Worm (Caenorhabditis elegans) whole organism, late embryonic: ENCODE measurements around the gene srh-219.

Source experiments
- C08G9.2 ChIP-seq: sonication (generic microtip); optimal IDR thresholded peaks from 2 replicates; lab custom pipeline; 2016; ENCODE audit warnings: mild to moderate bottlenecking, missing genetic modification characterization, moderate library complexity, missing compliant biosample characterization
- C38D4.7 ChIP-seq: fragments of 200-800 bp; sonication (Bioruptor generic); optimal IDR thresholded peaks from 2 replicates; lab custom pipeline; 2018; ENCODE audit warnings: mild to moderate bottlenecking, missing genetic modification characterization, moderate library complexity, missing compliant biosample characterization
- F13H6.1 ChIP-seq: sonication (generic microtip); optimal IDR thresholded peaks from 2 replicates; lab custom pipeline; 2016; ENCODE audit warnings: missing genetic modification characterization, missing compliant biosample characterization
- K02D7.2 ChIP-seq: sonication (generic microtip); optimal IDR thresholded peaks from 2 replicates; lab custom pipeline; 2017; ENCODE audit warnings: mild to moderate bottlenecking, missing genetic modification characterization, missing compliant biosample characterization
- T23F11.4 ChIP-seq: fragments of 200-800 bp; sonication (Bioruptor generic); optimal IDR thresholded peaks from 2 replicates; lab custom pipeline; 2018; ENCODE audit warnings: mild to moderate bottlenecking, missing genetic modification characterization, missing compliant biosample characterization
- Y22D7AL.16 ChIP-seq: sonication (generic microtip); optimal IDR thresholded peaks from 2 replicates; lab custom pipeline; 2016; ENCODE audit warnings: missing genetic modification characterization, missing compliant biosample characterization
- ahr-1 ChIP-seq: sonication (generic microtip); optimal IDR thresholded peaks from 2 replicates; lab custom pipeline; 2016; ENCODE audit warnings: missing genetic modification characterization, missing compliant biosample characterization
- ceh-14 ChIP-seq: sonication (generic microtip); optimal IDR thresholded peaks from 2 replicates; lab custom pipeline; 2016; ENCODE audit warnings: missing genotype, missing genetic modification characterization, missing compliant biosample characterization
- ceh-18 ChIP-seq: sonication (generic microtip); optimal IDR thresholded peaks from 2 replicates; lab custom pipeline; 2016; ENCODE audit warnings: missing genetic modification characterization, missing compliant biosample characterization
- ceh-31 ChIP-seq: sonication (generic microtip); optimal IDR thresholded peaks from 2 replicates; lab custom pipeline; 2016; ENCODE audit warnings: missing genetic modification characterization, missing compliant biosample characterization
- ceh-34 ChIP-seq: sonication (generic microtip); optimal IDR thresholded peaks from 2 replicates; lab custom pipeline; 2016; ENCODE audit warnings: mild to moderate bottlenecking, missing genetic modification characterization, missing compliant biosample characterization
- ceh-48 ChIP-seq: sonication (generic microtip); optimal IDR thresholded peaks from 2 replicates; lab custom pipeline; 2016; ENCODE audit warnings: missing genetic modification characterization, inconsistent platforms, missing compliant biosample characterization
- ceh-6 ChIP-seq: fragments of 200-800 bp; sonication (Bioruptor generic); optimal IDR thresholded peaks from 2 replicates; lab custom pipeline; 2018; ENCODE audit warnings: mild to moderate bottlenecking, missing genetic modification characterization, missing compliant biosample characterization
- dmd-4 ChIP-seq: sonication (generic microtip); optimal IDR thresholded peaks from 2 replicates; lab custom pipeline; 2016; ENCODE audit warnings: borderline replicate concordance, missing genetic modification characterization, missing compliant biosample characterization
- dve-1 ChIP-seq: sonication (generic microtip); optimal IDR thresholded peaks from 2 replicates; lab custom pipeline; 2017; ENCODE audit warnings: antibody characterized with exemption, mild to moderate bottlenecking, missing genetic modification characterization, missing compliant biosample characterization
- elt-2 ChIP-seq: sonication (generic microtip); optimal IDR thresholded peaks from 2 replicates; lab custom pipeline; 2016; ENCODE audit warnings: missing genetic modification reagents, missing genetic modification characterization, missing compliant biosample characterization
- elt-4 ChIP-seq: sonication (generic microtip); optimal IDR thresholded peaks from 2 replicates; lab custom pipeline; 2016; ENCODE audit warnings: missing genetic modification characterization, missing compliant biosample characterization
- ets-4 ChIP-seq: sonication (generic microtip); optimal IDR thresholded peaks from 2 replicates; lab custom pipeline; 2016; ENCODE audit warnings: missing genetic modification characterization, missing compliant biosample characterization
- eyg-1 ChIP-seq: sonication (generic microtip); optimal IDR thresholded peaks from 2 replicates; lab custom pipeline; 2016; ENCODE audit warnings: missing genotype, missing genetic modification characterization, missing compliant biosample characterization
- fax-1 ChIP-seq: sonication (generic microtip); optimal IDR thresholded peaks from 2 replicates; lab custom pipeline; 2016; ENCODE audit warnings: missing genotype, missing genetic modification characterization, missing compliant biosample characterization
- fkh-10 ChIP-seq: fragments of 150-350 bp; optimal IDR thresholded peaks from 2 replicates; lab custom pipeline; 2014; ENCODE audit warnings: missing biosample characterization, missing genetic modification reagents, missing genetic modification characterization
- fkh-6 ChIP-seq: sonication (generic microtip); optimal IDR thresholded peaks from 2 replicates; lab custom pipeline; 2016; ENCODE audit warnings: missing genetic modification characterization, missing compliant biosample characterization
- hlh-30 ChIP-seq: sonication (generic microtip); optimal IDR thresholded peaks from 2 replicates; lab custom pipeline; 2017; ENCODE audit warnings: antibody characterized with exemption, missing genetic modification characterization, missing compliant biosample characterization; ENCODE audit not compliant: insufficient read depth
- hlh-6 ChIP-seq: sonication (generic microtip); optimal IDR thresholded peaks from 2 replicates; lab custom pipeline; 2016; ENCODE audit warnings: missing genotype, missing genetic modification characterization, missing compliant biosample characterization
- hlh-8 ChIP-seq: sonication (generic microtip); optimal IDR thresholded peaks from 2 replicates; lab custom pipeline; 2016; ENCODE audit warnings: missing genotype, missing genetic modification characterization, missing compliant biosample characterization
- lim-6 ChIP-seq: sonication (generic microtip); optimal IDR thresholded peaks from 2 replicates; lab custom pipeline; 2016; ENCODE audit warnings: missing genetic modification characterization, missing compliant biosample characterization
- lin-11 ChIP-seq: fragments of 200-800 bp; sonication (Bioruptor generic); optimal IDR thresholded peaks from 2 replicates; lab custom pipeline; 2018; ENCODE audit warnings: mild to moderate bottlenecking, missing genetic modification characterization, missing compliant biosample characterization
- madf-2 ChIP-seq: sonication (generic microtip); optimal IDR thresholded peaks from 2 replicates; lab custom pipeline; 2017; ENCODE audit warnings: missing genetic modification characterization, missing compliant biosample characterization
- nhr-232 ChIP-seq: sonication (generic microtip); optimal IDR thresholded peaks from 2 replicates; lab custom pipeline; 2016; ENCODE audit warnings: missing genetic modification characterization, missing compliant biosample characterization
- npax-4 ChIP-seq: sonication (generic microtip); optimal IDR thresholded peaks from 2 replicates; lab custom pipeline; 2016; ENCODE audit warnings: missing genetic modification characterization, missing compliant biosample characterization
- pag-3 ChIP-seq: sonication (generic microtip); optimal IDR thresholded peaks from 2 replicates; lab custom pipeline; 2016; ENCODE audit warnings: missing compliant biosample characterization, missing genetic modification characterization, borderline replicate concordance
- pat-9 ChIP-seq: fragments of 200-800 bp; sonication (Bioruptor generic); optimal IDR thresholded peaks from 2 replicates; lab custom pipeline; 2018; ENCODE audit warnings: mild to moderate bottlenecking, missing genetic modification characterization, moderate library complexity, missing compliant biosample characterization
- pax-1 ChIP-seq: fragments of 150-350 bp; optimal IDR thresholded peaks from 2 replicates; lab custom pipeline; 2014; ENCODE audit warnings: missing biosample characterization, missing genetic modification characterization
- pha-2 ChIP-seq: sonication (generic microtip); optimal IDR thresholded peaks from 2 replicates; lab custom pipeline; 2017; ENCODE audit warnings: mild to moderate bottlenecking, missing genetic modification characterization, missing compliant biosample characterization
- pha-4 ChIP-seq: fragments of 150-350 bp; optimal IDR thresholded peaks from 2 replicates; lab custom pipeline; 2018; ENCODE audit warnings: missing biosample characterization, missing genetic modification reagents, missing genetic modification characterization
- pqm-1 ChIP-seq: sonication (generic microtip); optimal IDR thresholded peaks from 2 replicates; lab custom pipeline; 2016; ENCODE audit warnings: missing genetic modification characterization, missing compliant biosample characterization
- pros-1 ChIP-seq: fragments of 150-350 bp; optimal IDR thresholded peaks from 2 replicates; lab custom pipeline; 2014; ENCODE audit warnings: missing biosample characterization, missing genetic modification reagents, missing genetic modification characterization
- sox-2 ChIP-seq: fragments of 200-800 bp; sonication (Bioruptor generic); IDR thresholded peaks from 2 replicates; pipeline ENCODE4 v1.3.6; 2022; ENCODE audit warnings: missing genetic modification reagents, missing genetic modification characterization, missing compliant biosample characterization
- syd-9 ChIP-seq: sonication (generic microtip); optimal IDR thresholded peaks from 2 replicates; lab custom pipeline; 2016; ENCODE audit warnings: mild to moderate bottlenecking, missing genetic modification characterization, moderate library complexity, missing compliant biosample characterization
- tbx-2 ChIP-seq: sonication (generic microtip); optimal IDR thresholded peaks from 2 replicates; lab custom pipeline; 2016; ENCODE audit warnings: missing genetic modification characterization, missing compliant biosample characterization
- unc-42 ChIP-seq: sonication (generic microtip); optimal IDR thresholded peaks from 2 replicates; lab custom pipeline; 2016; ENCODE audit warnings: missing genotype, missing genetic modification characterization, missing compliant biosample characterization
- unc-55 ChIP-seq: sonication (generic microtip); optimal IDR thresholded peaks from 2 replicates; lab custom pipeline; 2017; ENCODE audit warnings: missing biosample characterization, missing genetic modification reagents, missing genetic modification characterization
- ztf-16 ChIP-seq: sonication (generic microtip); optimal IDR thresholded peaks from 2 replicates; lab custom pipeline; 2017; ENCODE audit warnings: missing genetic modification characterization, missing compliant biosample characterization

The srh-219 gene

ce11 chrV:15483563-15483962, 11.7 kb upstream of the srh-219 start:
- TF ChIP-seq hlh-8 (tag; lab: Kevin White, UChicago), result no peak

- TF ChIP-seq ceh-18 (tag; lab: Kevin White, UChicago) (no peak), ztf-16 (tag; lab: Kevin White, UChicago) (no peak), madf-2 (tag; lab: Kevin White, UChicago) (no peak), pqm-1 (tag; lab: Kevin White, UChicago) (no peak), unc-42 (tag; lab: Kevin White, UChicago) (no peak), dmd-4 (no peak), eyg-1 (no peak), fax-1 (no peak), ceh-14 (no peak)
Measured at ce11 chrV:15484537-15484936, 10.7 kb upstream of the srh-219 start, which contains the start of gene C06B8.3. Gene C06B8.3 (minus strand): TSS chrV:15484637.

ce11 chrV:15487764-15488163, 7.5 kb upstream of the srh-219 start, which contains the start of gene srw-21:
Gene srw-21 (plus strand): TSS chrV:15488064.
- TF ChIP-seq unc-55 (GFP tag; lab: Kevin White, UChicago) (no peak), pha-4 (tag; lab: Kevin White, UChicago) (no peak), F13H6.1 (no peak), sox-2 (GFP tag; lab: Robert Waterston, UW) (no peak), dmd-4 (no peak), ets-4 (tag; lab: Kevin White, UChicago) (no peak), T23F11.4 (GFP tag; lab: Kevin White, UChicago) (no peak), pha-2 (tag; lab: Kevin White, UChicago) (no peak), syd-9 (tag; lab: Kevin White, UChicago) (no peak), ceh-31 (tag; lab: Kevin White, UChicago) (no peak), ceh-48 (tag; lab: Kevin White, UChicago) (no peak), fkh-6 (tag; lab: Kevin White, UChicago) (no peak), ceh-34 (tag; lab: Kevin White, UChicago) (no peak), tbx-2 (no peak), lin-11 (tag; lab: Kevin White, UChicago) (no peak)

ce11 chrV:15492518-15492917, 2.8 kb upstream of the srh-219 start, which contains the start of gene str-264:
Gene str-264 (minus strand): TSS chrV:15492618.
- TF ChIP-seq elt-4 (no peak), npax-4 (tag; lab: Kevin White, UChicago) (no peak)
- TF ChIP-seq, all 69 proteins: peak for 0

- TF ChIP-seq pax-1 (tag; lab: Kevin White, UChicago) (no peak), ceh-6 (GFP tag; lab: Kevin White, UChicago) (no peak), nhr-232 (tag; lab: Kevin White, UChicago) (no peak), T23F11.4 (GFP tag; lab: Kevin White, UChicago) (no peak), hlh-6 (tag; lab: Kevin White, UChicago) (no peak), hlh-30 (tag; lab: Kevin White, UChicago) (no peak), eyg-1 (no peak), pag-3 (tag; lab: Kevin White, UChicago) (no peak), Y22D7AL.16 (tag; lab: Kevin White, UChicago) (no peak)
Measured at ce11 chrV:15493680-15494079, 1.6 kb upstream of the srh-219 start, which contains the start of gene srh-218. Gene srh-218 (plus strand): TSS chrV:15493980.

ce11 chrV:15497731-15498130, 2.5 kb downstream of the srh-219 start:
- no peak for TF ChIP-seq ahr-1 (tag; lab: Kevin White, UChicago)
- TF ChIP-seq fax-1, result no peak
- TF ChIP-seq lim-6 (tag; lab: Kevin White, UChicago), result no peak
- no peak for TF ChIP-seq pat-9
- TF ChIP-seq ceh-48 (tag; lab: Kevin White, UChicago), result no peak
- peak; percentile 77 for TF ChIP-seq elt-2 (tag; lab: Kevin White, UChicago)
- TF ChIP-seq Y22D7AL.16 (tag; lab: Kevin White, UChicago), result no peak
- TF ChIP-seq tbx-2, result peak; percentile 63
- TF ChIP-seq C08G9.2, result no peak
- TF ChIP-seq K02D7.2 (tag; lab: Kevin White, UChicago), result no peak
- no peak for TF ChIP-seq madf-2 (tag; lab: Kevin White, UChicago)
- no peak for TF ChIP-seq C38D4.7 (GFP tag; lab: Kevin White, UChicago)
- TF ChIP-seq unc-42 (tag; lab: Kevin White, UChicago), result no peak
- TF ChIP-seq dve-1 (tag; lab: Kevin White, UChicago), result no peak
- TF ChIP-seq nhr-232 (tag; lab: Kevin White, UChicago), result no peak
- peak; percentile 9 for TF ChIP-seq pros-1
- TF ChIP-seq pqm-1 (tag; lab: Kevin White, UChicago), result no peak
- TF ChIP-seq fkh-10 (GFP tag; lab: Kevin White, UChicago), result no peak
